Worm (Caenorhabditis elegans) whole organism, L1 larva: Measurements from ENCODE around the gene C25F9.11.

ENCODE experiments used
- alr-1 ChIP-seq: fragments of 200-800 bp; sonication (Bioruptor generic); optimal IDR thresholded peaks from 2 replicates; lab custom pipeline; 2018; ENCODE audit warnings: borderline replicate concordance, mild to moderate bottlenecking, missing genetic modification characterization, missing compliant biosample characterization
- ama-1 ChIP-seq: fragments of 150-350 bp; optimal IDR thresholded peaks from 2 replicates; lab custom pipeline; 2014
- efl-3 ChIP-seq: fragments of 200-800 bp; sonication (Bioruptor generic); optimal IDR thresholded peaks from 2 replicates; lab custom pipeline; 2018; ENCODE audit warnings: mild to moderate bottlenecking, missing genetic modification characterization, missing compliant biosample characterization
- hlh-17 ChIP-seq: fragments of 200-800 bp; sonication (Bioruptor generic); optimal IDR thresholded peaks from 2 replicates; lab custom pipeline; 2018; ENCODE audit warnings: missing genetic modification characterization, mild to moderate bottlenecking, missing compliant biosample characterization, moderate library complexity, borderline replicate concordance
- lin-15B ChIP-seq: fragments of 150-350 bp; sonication (generic microtip); optimal IDR thresholded peaks from 3 replicates; lab custom pipeline; 2014; ENCODE audit warnings: missing biosample characterization, missing genetic modification characterization
- nhr-76 ChIP-seq: sonication (generic microtip); optimal IDR thresholded peaks from 2 replicates; lab custom pipeline; 2017; ENCODE audit warnings: missing biosample characterization, missing genetic modification characterization
- nhr-77 ChIP-seq: fragments of 150-350 bp; optimal IDR thresholded peaks from 2 replicates; lab custom pipeline; 2014; ENCODE audit warnings: missing biosample characterization, missing genetic modification characterization
- nhr-84 ChIP-seq: sonication (generic microtip); optimal IDR thresholded peaks from 2 replicates; lab custom pipeline; 2017; ENCODE audit warnings: missing biosample characterization, missing genetic modification characterization
- snu-23 ChIP-seq: sonication (generic microtip); optimal IDR thresholded peaks from 2 replicates; lab custom pipeline; 2016; ENCODE audit warnings: missing genetic modification characterization, missing compliant biosample characterization
- unc-130 ChIP-seq: fragments of 150-350 bp; optimal IDR thresholded peaks from 2 replicates; lab custom pipeline; 2017; ENCODE audit warnings: missing biosample characterization, missing genetic modification characterization, inconsistent platforms
- ztf-11 ChIP-seq, 2 experiments: sonication (generic microtip); optimal IDR thresholded peaks; 2 replicates each; lab custom pipeline; 2016 to 2017; ENCODE audit warnings: missing genetic modification characterization in 2 of 2, missing biosample characterization in 1 of 2, missing compliant biosample characterization in 1 of 2

- TF ChIP-seq nhr-76 (tag; lab: Kevin White, UChicago): no peak
- no peak for TF ChIP-seq snu-23
- TF ChIP-seq hlh-17 (GFP tag; lab: Kevin White, UChicago): no peak
- TF ChIP-seq ztf-11 (tag; optimal IDR thresholded peaks at IDR 0.05; lab: Kevin White, UChicago): no peak
- no peak for TF ChIP-seq ama-1 (lab: Kevin White, UChicago)
- TF ChIP-seq efl-3 (GFP tag; lab: Kevin White, UChicago): no peak
- no peak for TF ChIP-seq nhr-77 (tag; lab: Kevin White, UChicago)
- TF ChIP-seq nhr-84 (tag; lab: Kevin White, UChicago): no peak
- TF ChIP-seq lin-15B (tag; lab: Kevin White, UChicago): no peak
- no peak for TF ChIP-seq alr-1 (tag; lab: Kevin White, UChicago)
- TF ChIP-seq unc-130 (tag; lab: Kevin White, UChicago): no peak
These were observed 1.1 kb upstream of the C25F9.11 start, which contains the start of gene C25F9.16 for ce11 chrV:19433806-19434437.
